Worm (Caenorhabditis elegans): Measurements from ENCODE around the gene D1005.5.

D1005.5 gene

ce11 chrX:1454385-1454784 lies 18.4 kb downstream of the D1005.5 start (continued):
- peak; percentile 100 for TF ChIP-seq zip-4 (GFP tag; optimal IDR thresholded peaks at IDR 0.05)
- no peak for TF ChIP-seq alr-1 (tag; optimal IDR thresholded peaks at IDR 0.05; ENCODE audit: borderline replicate concordance)
- peak; percentile 32 for TF ChIP-seq C04F5.9 (tag; optimal IDR thresholded peaks at IDR 0.05)
- peak in 1 of 2 experiments; percentile 87 for TF ChIP-seq mdl-1 (tag; optimal IDR thresholded peaks at IDR 0.05)
- no peak for TF ChIP-seq hlh-4 (tag; optimal IDR thresholded peaks at IDR 0.05)
- TF ChIP-seq dsc-1 (tag; optimal IDR thresholded peaks at IDR 0.05) = peak; percentile 67
- peak; percentile 14; the same call in 1 of the 2 replicates for TF ChIP-seq unc-98 (GFP tag; IDR thresholded peaks at IDR 0.05)
- TF ChIP-seq lsy-2 (tag; optimal IDR thresholded peaks at IDR 0.05) = peak; percentile 77 to 84
- peak; percentile 64 for TF ChIP-seq irx-1 (tag; optimal IDR thresholded peaks at IDR 0.05)
- peak; percentile 87 for TF ChIP-seq tbx-2 (tag; optimal IDR thresholded peaks at IDR 0.05)
- peak; percentile 69 for TF ChIP-seq egl-13 (tag; optimal IDR thresholded peaks at IDR 0.05)
- peak; percentile 25; the same call in 1 of the 2 replicates for TF ChIP-seq ceh-88 (GFP tag; IDR thresholded peaks at IDR 0.05)
- no peak for TF ChIP-seq ceh-90 (tag; optimal IDR thresholded peaks at IDR 0.05)
- peak; percentile 66 for TF ChIP-seq blmp-1 (tag; optimal IDR thresholded peaks at IDR 0.05)

DNA sequence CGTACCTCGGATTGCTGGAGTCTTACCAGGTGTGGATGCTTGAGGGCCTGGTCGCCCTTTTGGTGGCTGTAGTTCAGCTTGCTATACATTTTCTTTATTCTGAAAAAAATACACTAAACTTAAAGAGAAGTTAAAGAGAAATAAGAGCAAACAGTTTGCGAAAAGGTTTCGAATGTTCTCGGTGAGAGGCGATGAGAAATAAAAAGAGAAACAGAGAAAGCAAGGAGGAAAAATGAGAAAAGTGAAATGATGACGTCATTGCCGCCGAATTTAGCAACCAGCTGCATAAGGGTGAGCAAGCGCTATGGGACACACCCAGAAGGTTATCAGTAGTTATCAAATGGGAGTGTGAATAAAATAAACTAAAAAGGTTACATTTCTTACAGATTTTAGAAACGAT lies 19.0 kb downstream of the D1005.5 start, which contains the start of gene cebp-1:
Gene cebp-1 (minus strand): TSS at position 99 of the 400 bp plus-strand sequence.
- TF ChIP-seq nhr-20 (tag; optimal IDR thresholded peaks at IDR 0.05) (no peak), nhr-19 (GFP tag; conservative IDR thresholded peaks at IDR 0.05) (0 out of 2 replicates have a peak, but pooled peaks have one; percentile 2), skn-1 (tag; optimal IDR thresholded peaks at IDR 0.05) (peak; percentile 39), unc-130 (tag; optimal IDR thresholded peaks at IDR 0.05) (no peak), rnt-1 (tag; optimal IDR thresholded peaks at IDR 0.05) (peak; percentile 10), mep-1 (tag; optimal IDR thresholded peaks at IDR 0.05) (peak; percentile 46), lin-35 (GFP tag; optimal IDR thresholded peaks at IDR 0.05) (peak in 1 of 2 experiments; percentile 0), blmp-1 (tag; optimal IDR thresholded peaks at IDR 0.05) (peak; percentile 89), elt-2 (tag; optimal IDR thresholded peaks at IDR 0.05) (peak; percentile 21), ztf-4 (tag; optimal IDR thresholded peaks at IDR 0.05) (peak; percentile 22), mef-2 (tag; optimal IDR thresholded peaks at IDR 0.05) (peak; percentile 59), efl-3 (GFP tag; optimal IDR thresholded peaks at IDR 0.05) (no peak), efl-1 (optimal IDR thresholded peaks at IDR 0.05) (no peak), efl-1 (GFP tag; optimal IDR thresholded peaks at IDR 0.05 in 1 of 2) (peak in 1 of 2 experiments; percentile 69), nhr-71 (tag; optimal IDR thresholded peaks at IDR 0.05) (peak; percentile 19)

ce11 chrX:1451816-1452602 lies 20.8 kb downstream of the D1005.5 start:
- peak; percentile 2 for TF ChIP-seq ztf-4 (tag; optimal IDR thresholded peaks at IDR 0.05)
- TF ChIP-seq ama-1 (optimal IDR thresholded peaks at IDR 0.05) = peak; percentile 59
- peak; percentile 15 for TF ChIP-seq aly-2 (tag; optimal IDR thresholded peaks at IDR 0.05)
- TF ChIP-seq lsy-2 (tag; optimal IDR thresholded peaks at IDR 0.05) = peak in 1 of 2 experiments; percentile 20
- no peak for TF ChIP-seq egl-13 (tag; optimal IDR thresholded peaks at IDR 0.05)
- TF ChIP-seq nhr-85 (tag) = peak; percentile 65

- no peak for TF ChIP-seq unc-98 (GFP tag; IDR thresholded peaks at IDR 0.05)
- TF ChIP-seq elt-2 (tag; optimal IDR thresholded peaks at IDR 0.05) = no peak
- TF ChIP-seq ets-5 (GFP tag; IDR thresholded peaks at IDR 0.05) = no peak
- TF ChIP-seq nhr-71 (tag; optimal IDR thresholded peaks at IDR 0.05) = no peak
- TF ChIP-seq C16A3.4 (tag; optimal IDR thresholded peaks at IDR 0.05) = no peak
- TF ChIP-seq fkh-4 (tag; optimal IDR thresholded peaks at IDR 0.05; ENCODE audit: borderline replicate concordance) = no peak
- TF ChIP-seq nhr-85 (tag) = no peak
- TF ChIP-seq isw-1 (GFP tag; IDR thresholded peaks at IDR 0.05) = no peak
- TF ChIP-seq sox-4 (tag; optimal IDR thresholded peaks at IDR 0.05) = no peak
- TF ChIP-seq sptf-1 (tag; optimal IDR thresholded peaks at IDR 0.05) = no peak
- no peak for TF ChIP-seq aly-2 (tag; optimal IDR thresholded peaks at IDR 0.05)
- TF ChIP-seq nhr-84 (tag; optimal IDR thresholded peaks at IDR 0.05) = no peak
- no peak for TF ChIP-seq aha-1 (tag; optimal IDR thresholded peaks at IDR 0.05)
- no peak for TF ChIP-seq nhr-28 (tag; optimal IDR thresholded peaks at IDR 0.05)
- no peak for TF ChIP-seq snpc-4 (tag; optimal IDR thresholded peaks at IDR 0.05)
- no peak for TF ChIP-seq egl-13 (tag; optimal IDR thresholded peaks at IDR 0.05)
Measured at ce11 chrX:1451240-1451639, 21.5 kb downstream of the D1005.5 start.
